Worm (Caenorhabditis elegans) whole organism, early embryonic: Measurements from ENCODE around the gene Y55D5A.4.

ENCODE experiments used
- F13C5.2 ChIP-seq: sonication (generic microtip); optimal IDR thresholded peaks from 2 replicates; lab custom pipeline; 2017; ENCODE audit warnings: mild to moderate bottlenecking, missing genetic modification characterization, inconsistent platforms, missing compliant biosample characterization
- ama-1 ChIP-seq: fragments of 150-350 bp; optimal IDR thresholded peaks from 2 replicates; lab custom pipeline; 2014
- ets-7 ChIP-seq: sonication (generic microtip); optimal IDR thresholded peaks from 2 replicates; lab custom pipeline; 2016; ENCODE audit warnings: missing genotype, missing genetic modification characterization, missing compliant biosample characterization
- hmbx-1 ChIP-seq: sonication (generic microtip); optimal IDR thresholded peaks from 2 replicates; lab custom pipeline; 2016; ENCODE audit warnings: mild to moderate bottlenecking, missing genetic modification characterization, missing compliant biosample characterization

DNA sequence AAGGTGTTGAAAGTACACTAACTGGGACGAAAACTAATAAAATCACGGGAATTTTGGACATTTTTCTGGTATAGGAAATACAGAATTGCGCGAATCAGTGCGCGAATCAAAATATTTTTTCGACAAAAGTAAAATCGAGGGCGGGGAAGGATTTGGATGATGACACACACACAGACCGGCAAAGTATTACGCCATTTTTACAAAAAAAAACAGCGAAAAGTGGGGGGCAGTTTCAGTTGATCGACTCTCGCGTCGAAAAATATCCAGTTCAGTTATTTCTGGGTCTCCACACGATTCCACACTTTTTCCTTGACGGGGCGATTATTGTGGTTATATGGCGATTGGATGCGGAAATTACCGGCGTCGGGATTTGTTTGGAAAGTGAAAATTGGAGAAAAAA, 43.8 kb downstream of the Y55D5A.4 start, which contains the start of gene H05C05.4:
- TF ChIP-seq F13C5.2 (tag; lab: Kevin White, UChicago) (no peak), ets-7 (tag; lab: Kevin White, UChicago) (no peak), ama-1 (lab: Kevin White, UChicago) (no peak), hmbx-1 (tag; lab: Kevin White, UChicago) (no peak)
